Fruit fly (Drosophila melanogaster): Measurements from ENCODE around the gene DCTN6-p27.

- no peak for TF ChIP-seq OdsH (GFP tag; optimal IDR thresholded peaks at IDR 0.05)
- no peak for TF ChIP-seq CrebA (GFP tag; optimal IDR thresholded peaks at IDR 0.05; ENCODE audit: borderline replicate concordance)
- no peak for TF ChIP-seq ey (GFP tag; optimal IDR thresholded peaks at IDR 0.05)
- TF ChIP-seq lola (GFP tag; optimal IDR thresholded peaks at IDR 0.05) = no peak
- no peak for TF ChIP-seq HLH106 (tag; optimal IDR thresholded peaks at IDR 0.05)
- TF ChIP-seq usp (GFP tag; optimal IDR thresholded peaks at IDR 0.05) = no peak
Observed at dm6 chr2L:19104383-19104782, 27.7 kb upstream of the DCTN6-p27 start.
